Worm (Caenorhabditis elegans) whole organism, midembryonic: ENCODE measurements around the gene F46C5.1.

Source experiments
- T22C8.4 ChIP-seq: fragments of 200-800 bp; sonication (Bioruptor generic); IDR thresholded peaks from 2 replicates; pipeline ENCODE4 v1.3.6; 2022; ENCODE audit warnings: missing genetic modification characterization, missing compliant biosample characterization
- cog-1 ChIP-seq: sonication (generic microtip); optimal IDR thresholded peaks from 2 replicates; lab custom pipeline; 2016; ENCODE audit warnings: missing genetic modification characterization, missing compliant biosample characterization
- flt-1 ChIP-seq: fragments of 200-800 bp; sonication (Bioruptor generic); IDR thresholded peaks from 2 replicates; pipeline ENCODE4 v1.3.6; 2022; ENCODE audit warnings: missing genetic modification characterization, missing compliant biosample characterization
- klf-2 ChIP-seq: fragments of 200-800 bp; sonication (Bioruptor generic); conservative IDR thresholded peaks from 2 replicates; pipeline ENCODE4 v1.3.6; 2022; ENCODE audit warnings: missing genetic modification reagents, missing genetic modification characterization, missing compliant biosample characterization
- med-1 ChIP-seq: sonication (generic microtip); optimal IDR thresholded peaks from 2 replicates; lab custom pipeline; 2017; ENCODE audit warnings: missing genetic modification characterization, mild to moderate bottlenecking, missing compliant biosample characterization, antibody characterized with exemption, missing genetic modification reagents; ENCODE audit not compliant: insufficient read depth
- ref-1 ChIP-seq: fragments of 200-800 bp; sonication (Bioruptor generic); conservative IDR thresholded peaks from 2 replicates; pipeline ENCODE4 v1.3.6; 2022; ENCODE audit warnings: missing genetic modification reagents, missing genetic modification characterization, missing compliant biosample characterization
- tab-1 ChIP-seq: fragments of 200-800 bp; sonication (Bioruptor generic); IDR thresholded peaks from 2 replicates; pipeline ENCODE4 v1.3.6; 2022; ENCODE audit warnings: missing genetic modification characterization, missing compliant biosample characterization
- ztf-23 ChIP-seq: fragments of 200-800 bp; sonication (Bioruptor generic); IDR thresholded peaks from 2 replicates; pipeline ENCODE4 v1.3.6; 2022; ENCODE audit warnings: missing genetic modification reagents, missing genetic modification characterization, missing compliant biosample characterization
- ztf-29 ChIP-seq: fragments of 200-800 bp; sonication (Bioruptor generic); IDR thresholded peaks from 2 replicates; pipeline ENCODE4 v1.3.6; 2022; ENCODE audit warnings: missing genetic modification reagents, missing genetic modification characterization, missing compliant biosample characterization

F46C5.1 gene

ce11 chrII:8848984-8849383 is 28.0 kb upstream of the F46C5.1 start:
- no peak for TF ChIP-seq T22C8.4 (GFP tag; lab: Robert Waterston, UW)
- no peak for TF ChIP-seq klf-2 (GFP tag; lab: Robert Waterston, UW)
- no peak for TF ChIP-seq ztf-23 (GFP tag; lab: Robert Waterston, UW)
- TF ChIP-seq ref-1: no peak
- no peak for TF ChIP-seq ztf-29
- no peak for TF ChIP-seq med-1
- no peak for TF ChIP-seq flt-1
- TF ChIP-seq cog-1 (tag; lab: Kevin White, UChicago): no peak
- no peak for TF ChIP-seq tab-1 (GFP tag; lab: Robert Waterston, UW)

ce11 chrII:8845932-8846331 is 24.9 kb upstream of the F46C5.1 start:
- TF ChIP-seq klf-2 (GFP tag; lab: Robert Waterston, UW): no peak
- no peak for TF ChIP-seq tab-1 (GFP tag; lab: Robert Waterston, UW)

- TF ChIP-seq tab-1 (GFP tag; lab: Robert Waterston, UW): no peak
- no peak for TF ChIP-seq ztf-23 (GFP tag; lab: Robert Waterston, UW)
Observed at ce11 chrII:8845298-8845697, 24.3 kb upstream of the F46C5.1 start, which contains the start of gene agxt-1. TSS of gene agxt-1 (plus strand) at chrII:8845598.

- no peak for TF ChIP-seq ztf-23 (GFP tag; lab: Robert Waterston, UW)
- no peak for TF ChIP-seq klf-2 (GFP tag; lab: Robert Waterston, UW)
- no peak for TF ChIP-seq T22C8.4 (GFP tag; lab: Robert Waterston, UW)
- TF ChIP-seq ztf-29: no peak
- TF ChIP-seq tab-1 (GFP tag; lab: Robert Waterston, UW): no peak
- TF ChIP-seq med-1: no peak
- no peak for TF ChIP-seq flt-1
- TF ChIP-seq ref-1: no peak
- no peak for TF ChIP-seq cog-1 (tag; lab: Kevin White, UChicago)
Observed at ce11 chrII:8844465-8845126, 23.6 kb upstream of the F46C5.1 start, which contains the start of gene F46C5.6. TSS of gene F46C5.6 (minus strand) at chrII:8844515.

- TF ChIP-seq ref-1 (no peak), cog-1 (tag; lab: Kevin White, UChicago) (no peak), ztf-29 (no peak), klf-2 (GFP tag; lab: Robert Waterston, UW) (no peak), ztf-23 (GFP tag; lab: Robert Waterston, UW) (no peak), tab-1 (GFP tag; lab: Robert Waterston, UW) (no peak), T22C8.4 (GFP tag; lab: Robert Waterston, UW) (no peak), flt-1 (no peak), med-1 (no peak)
Observed at ce11 chrII:8839025-8839424, 18.0 kb upstream of the F46C5.1 start, which contains the start of gene F46C5.7. TSS of gene F46C5.7 (plus strand) at chrII:8839325.

ce11 chrII:8835857-8836256 is 14.9 kb upstream of the F46C5.1 start, which contains the start of gene F46C5.4:
TSS of gene F46C5.4 (plus strand) at chrII:8836078.
- TF ChIP-seq ref-1 (no peak), klf-2 (GFP tag; lab: Robert Waterston, UW) (no peak), flt-1 (no peak), ztf-23 (GFP tag; lab: Robert Waterston, UW) (no peak), T22C8.4 (GFP tag; lab: Robert Waterston, UW) (no peak), med-1 (no peak), tab-1 (GFP tag; lab: Robert Waterston, UW) (no peak), cog-1 (tag; lab: Kevin White, UChicago) (no peak), ztf-29 (no peak)

- no peak for TF ChIP-seq ref-1
- TF ChIP-seq ztf-23 (GFP tag; lab: Robert Waterston, UW): no peak
- no peak for TF ChIP-seq T22C8.4 (GFP tag; lab: Robert Waterston, UW)
- TF ChIP-seq flt-1: no peak
- no peak for TF ChIP-seq tab-1 (GFP tag; lab: Robert Waterston, UW)
- no peak for TF ChIP-seq klf-2 (GFP tag; lab: Robert Waterston, UW)
- TF ChIP-seq cog-1 (tag; lab: Kevin White, UChicago): no peak
- TF ChIP-seq med-1: no peak
- no peak for TF ChIP-seq ztf-29
Observed at ce11 chrII:8832941-8833340, 12.0 kb upstream of the F46C5.1 start.

- no peak for TF ChIP-seq ztf-23 (GFP tag; lab: Robert Waterston, UW)
- TF ChIP-seq med-1: no peak
- TF ChIP-seq tab-1 (GFP tag; lab: Robert Waterston, UW): no peak
- TF ChIP-seq ref-1: no peak
- no peak for TF ChIP-seq T22C8.4 (GFP tag; lab: Robert Waterston, UW)
- TF ChIP-seq ztf-29: no peak
- no peak for TF ChIP-seq klf-2 (GFP tag; lab: Robert Waterston, UW)
- TF ChIP-seq flt-1: no peak
Observed at ce11 chrII:8830917-8831316, 9.9 kb upstream of the F46C5.1 start.

- TF ChIP-seq med-1 (no peak), flt-1 (no peak), T22C8.4 (GFP tag; lab: Robert Waterston, UW) (no peak), ref-1 (no peak), ztf-23 (GFP tag; lab: Robert Waterston, UW) (no peak), cog-1 (tag; lab: Kevin White, UChicago) (no peak), tab-1 (GFP tag; lab: Robert Waterston, UW) (no peak), klf-2 (GFP tag; lab: Robert Waterston, UW) (no peak), ztf-29 (no peak)
Observed at ce11 chrII:8829189-8829588, 8.2 kb upstream of the F46C5.1 start, which contains the start of gene F46C5.2. TSS of gene F46C5.2 (minus strand) at chrII:8829289.

ce11 chrII:8825769-8826168 is 4.8 kb upstream of the F46C5.1 start, which contains the start of gene nas-25:
TSS of gene nas-25 (plus strand) at chrII:8826069.
- TF ChIP-seq ztf-23 (GFP tag; lab: Robert Waterston, UW) (no peak), ztf-29 (no peak), tab-1 (GFP tag; lab: Robert Waterston, UW) (no peak), ref-1 (no peak), cog-1 (tag; lab: Kevin White, UChicago) (no peak)
